Worm (Caenorhabditis elegans) whole organism, L3 larva: Measurements from ENCODE around the gene elo-8.

Experiments
- aly-2 ChIP-seq: fragments of 150-350 bp; optimal IDR thresholded peaks from 2 replicates; lab custom pipeline; 2014; ENCODE audit warnings: missing biosample characterization, missing genetic modification characterization
- ceh-16 ChIP-seq: sonication (generic microtip); optimal IDR thresholded peaks from 2 replicates; lab custom pipeline; 2017; ENCODE audit warnings: missing biosample characterization, missing genetic modification characterization
- ceh-82 ChIP-seq: fragments of 150-350 bp; optimal IDR thresholded peaks from 2 replicates; lab custom pipeline; 2014; ENCODE audit warnings: missing biosample characterization, missing genetic modification characterization
- egl-27 ChIP-seq: sonication (generic microtip); optimal IDR thresholded peaks from 4 replicates; lab custom pipeline; 2017; ENCODE audit warnings: missing biosample characterization, missing genetic modification reagents, missing genetic modification characterization
- elt-1 ChIP-seq: fragments of 150-350 bp; optimal IDR thresholded peaks from 2 replicates; lab custom pipeline; 2014; ENCODE audit warnings: missing biosample characterization, missing genetic modification characterization
- elt-2 ChIP-seq: sonication (generic microtip); optimal IDR thresholded peaks from 2 replicates; lab custom pipeline; 2016; ENCODE audit warnings: missing genetic modification reagents, mild to moderate bottlenecking, missing genetic modification characterization, missing compliant biosample characterization
- eor-1 ChIP-seq, 2 experiments: fragments of 150-350 bp; optimal IDR thresholded peaks; 2 replicates each; lab custom pipeline; 2014 to 2018; ENCODE audit warnings: missing biosample characterization in 2 of 2, missing genetic modification characterization in 2 of 2
- fkh-10 ChIP-seq: sonication (generic microtip); optimal IDR thresholded peaks from 2 replicates; lab custom pipeline; 2017; ENCODE audit warnings: missing biosample characterization, missing genetic modification reagents, missing genetic modification characterization
- fkh-2 ChIP-seq: fragments of 150-350 bp; optimal IDR thresholded peaks from 2 replicates; lab custom pipeline; 2014; ENCODE audit warnings: missing biosample characterization, missing genetic modification reagents, missing genetic modification characterization
- hmg-11 ChIP-seq: sonication (generic microtip); optimal IDR thresholded peaks from 2 replicates; lab custom pipeline; 2016; ENCODE audit warnings: missing genetic modification characterization, missing compliant biosample characterization
- jun-1 ChIP-seq: fragments of 150-350 bp; optimal IDR thresholded peaks from 2 replicates; lab custom pipeline; 2014; ENCODE audit warnings: missing biosample characterization, missing genetic modification reagents, missing genetic modification characterization
- lin-15B ChIP-seq: fragments of 150-350 bp; optimal IDR thresholded peaks from 2 replicates; lab custom pipeline; 2014; ENCODE audit warnings: missing biosample characterization, missing genetic modification characterization
- lin-39 ChIP-seq: fragments of 150-350 bp; optimal IDR thresholded peaks from 2 replicates; lab custom pipeline; 2018; ENCODE audit warnings: missing biosample characterization, missing genetic modification reagents, missing genetic modification characterization
- lsy-12 ChIP-seq: sonication (generic microtip); optimal IDR thresholded peaks from 2 replicates; lab custom pipeline; 2016; ENCODE audit warnings: mild to moderate bottlenecking, missing genetic modification characterization, missing compliant biosample characterization
- mdl-1 ChIP-seq: fragments of 150-350 bp; optimal IDR thresholded peaks from 2 replicates; lab custom pipeline; 2014; ENCODE audit warnings: missing biosample characterization, missing genetic modification characterization
- nfya-1 ChIP-seq: sonication (generic microtip); optimal IDR thresholded peaks from 2 replicates; lab custom pipeline; 2017; ENCODE audit warnings: missing genetic modification characterization, mild to moderate bottlenecking, missing compliant biosample characterization, antibody characterized with exemption, moderate library complexity; ENCODE audit not compliant: insufficient read depth
- nhr-23 ChIP-seq: fragments of 150-350 bp; optimal IDR thresholded peaks from 2 replicates; lab custom pipeline; 2014; ENCODE audit warnings: missing biosample characterization, missing genetic modification reagents, missing genetic modification characterization
- nhr-237 ChIP-seq: fragments of 150-350 bp; optimal IDR thresholded peaks from 2 replicates; lab custom pipeline; 2014; ENCODE audit warnings: missing biosample characterization, missing genetic modification characterization
- pha-4 ChIP-seq: fragments of 150-350 bp; optimal IDR thresholded peaks from 2 replicates; lab custom pipeline; 2014; ENCODE audit warnings: missing biosample characterization, missing genetic modification reagents, missing genetic modification characterization
- pqm-1 ChIP-seq: fragments of 150-350 bp; optimal IDR thresholded peaks from 2 replicates; lab custom pipeline; 2017; ENCODE audit warnings: missing biosample characterization, missing genetic modification characterization, inconsistent platforms
- skn-1 ChIP-seq: fragments of 150-350 bp; optimal IDR thresholded peaks from 2 replicates; lab custom pipeline; 2014; ENCODE audit warnings: missing biosample characterization, missing genetic modification characterization
- snpc-4 ChIP-seq: fragments of 150-350 bp; optimal IDR thresholded peaks from 2 replicates; lab custom pipeline; 2014; ENCODE audit warnings: missing biosample characterization, missing genetic modification characterization
- tbx-2 ChIP-seq: sonication (generic microtip); optimal IDR thresholded peaks from 2 replicates; lab custom pipeline; 2016; ENCODE audit warnings: mild to moderate bottlenecking, missing genetic modification characterization, missing compliant biosample characterization
- unc-39 ChIP-seq: sonication (generic microtip); optimal IDR thresholded peaks from 4 replicates; lab custom pipeline; 2017; ENCODE audit warnings: missing biosample characterization, missing genetic modification characterization

Gene elo-8

ce11 chrIII:11195553-11195952, 36.3 kb downstream of the elo-8 start:
- TF ChIP-seq eor-1 (tag; optimal IDR thresholded peaks at IDR 0.05; lab: Kevin White, UChicago) (no peak), elt-2 (peak; percentile 89), mdl-1 (tag; lab: Kevin White, UChicago) (no peak), ceh-82 (no peak), pha-4 (tag; lab: Kevin White, UChicago) (peak; percentile 12), jun-1 (tag; lab: Kevin White, UChicago) (no peak), pqm-1 (tag; lab: Kevin White, UChicago) (peak; percentile 54), fkh-2 (tag; lab: Kevin White, UChicago) (no peak)

DNA sequence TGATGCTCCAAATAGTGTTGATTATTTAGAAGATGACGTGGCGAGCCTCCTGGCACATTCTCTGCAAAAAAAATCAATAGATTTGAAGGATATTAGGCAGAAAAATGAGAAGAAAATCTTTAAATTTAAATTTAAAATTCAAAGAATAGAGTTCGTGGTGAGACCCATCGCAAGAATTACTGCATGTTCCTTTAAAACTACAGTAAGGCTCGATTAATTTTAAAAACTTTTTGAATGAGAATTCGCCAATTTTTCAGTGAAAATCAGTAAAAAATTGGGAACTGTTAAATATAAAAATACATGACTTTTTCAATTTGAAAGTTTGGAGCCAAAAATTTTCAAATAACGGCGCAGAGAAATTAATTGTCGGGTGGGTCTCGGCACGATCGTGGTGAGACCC, 36.7 kb downstream of the elo-8 start, which contains the start of gene tra-1:
tra-1 (minus strand) TSS at position 62 of the 400 bp plus-strand sequence.
- no peak for TF ChIP-seq lin-15B (tag; lab: Kevin White, UChicago)

ce11 chrIII:11194123-11194522, 37.7 kb downstream of the elo-8 start:
- TF ChIP-seq ceh-82, result no peak
- TF ChIP-seq aly-2 (tag; lab: Kevin White, UChicago), result no peak
- no peak for TF ChIP-seq ceh-16
- no peak for TF ChIP-seq fkh-10 (GFP tag; lab: Kevin White, UChicago)

DNA sequence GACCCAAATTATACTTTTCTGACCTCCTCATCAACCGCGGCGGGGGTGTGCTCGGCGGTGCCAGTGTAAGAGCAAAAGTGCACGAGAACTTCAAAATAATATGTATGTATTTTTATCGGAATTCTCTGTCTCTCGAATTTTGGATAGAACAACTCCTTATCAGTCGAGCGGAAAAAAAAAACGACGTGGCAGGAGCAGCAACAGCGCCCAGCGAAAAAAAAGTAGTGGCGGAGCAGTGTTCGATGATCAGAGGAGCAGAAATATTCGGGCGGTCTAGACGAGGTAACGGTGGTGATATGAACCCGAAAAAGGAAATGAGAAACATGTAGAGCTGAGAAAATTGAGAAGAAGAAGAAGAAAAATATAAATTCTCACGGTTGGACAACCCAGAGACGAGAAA, 38.6 kb downstream of the elo-8 start:
- TF ChIP-seq elt-2, result peak; percentile 75
- no peak for TF ChIP-seq nhr-237 (tag; lab: Kevin White, UChicago)

DNA sequence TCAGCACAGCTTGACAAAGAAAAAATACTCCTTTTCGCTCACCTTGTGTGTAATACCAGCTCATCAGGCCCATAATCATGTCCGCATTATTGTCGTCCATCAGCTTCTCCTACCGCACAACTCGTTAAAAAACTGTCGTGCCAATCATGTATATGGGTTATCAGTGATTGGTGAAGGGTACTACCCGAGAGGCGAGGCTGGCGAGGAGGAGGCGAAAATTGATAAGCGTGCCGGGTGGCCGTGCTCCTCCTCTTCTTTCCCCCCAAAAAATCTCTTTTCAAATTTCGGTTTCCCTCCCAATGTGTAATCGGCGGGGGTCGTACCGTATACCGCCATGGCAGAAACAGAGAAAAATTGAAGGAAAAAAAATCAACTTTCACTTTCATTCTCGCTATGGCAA, 43.7 kb downstream of the elo-8 start:
- TF ChIP-seq egl-27 (tag; lab: Kevin White, UChicago), result no peak
- peak; percentile 42 for TF ChIP-seq nfya-1
- no peak for TF ChIP-seq unc-39
- no peak for TF ChIP-seq nhr-23 (tag; lab: Kevin White, UChicago)
- TF ChIP-seq pqm-1 (tag; lab: Kevin White, UChicago), result peak; percentile 38
- TF ChIP-seq ceh-82, result no peak
- peak; percentile 72 for TF ChIP-seq elt-2

DNA sequence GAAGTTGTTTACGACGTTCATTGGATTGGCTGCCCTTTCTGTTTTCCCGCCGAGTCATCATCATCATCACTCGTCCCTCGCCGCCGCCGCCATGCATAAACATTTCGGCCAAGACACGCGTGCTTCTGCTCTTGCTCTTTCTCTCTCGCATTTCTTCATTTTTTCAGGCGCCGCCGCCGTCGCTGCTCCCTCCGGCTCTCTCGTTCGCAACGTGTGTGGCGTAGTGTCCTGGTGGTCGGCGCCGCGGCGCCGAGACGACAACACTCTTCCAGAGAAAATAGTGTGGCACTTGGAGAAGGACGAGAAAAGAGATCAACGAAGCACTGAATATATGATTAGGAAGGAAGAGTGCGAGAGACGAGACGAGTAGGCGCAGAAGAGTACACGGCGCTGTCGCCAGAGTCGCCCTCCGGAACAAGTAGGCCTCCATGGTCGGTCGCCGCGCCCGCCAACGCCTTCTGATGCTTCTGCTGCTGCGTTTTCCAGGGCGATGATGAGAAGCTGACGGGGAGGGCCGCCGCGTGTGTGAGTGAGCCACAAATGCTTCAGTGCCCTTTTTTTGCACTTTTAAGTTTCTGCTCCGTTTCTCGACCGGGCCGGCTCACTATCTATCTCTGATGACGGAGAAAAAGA, 46.3 kb downstream of the elo-8 start:
- TF ChIP-seq mdl-1 (tag; lab: Kevin White, UChicago) (no peak), lsy-12 (tag; lab: Kevin White, UChicago) (no peak), egl-27 (tag; lab: Kevin White, UChicago) (peak; percentile 15), jun-1 (tag; lab: Kevin White, UChicago) (peak; percentile 21), tbx-2 (tag; lab: Kevin White, UChicago) (peak; percentile 22), elt-2 (peak; percentile 74), nfya-1 (peak; percentile 78), lin-15B (tag; lab: Kevin White, UChicago) (peak; percentile 52), lin-39 (tag; lab: Kevin White, UChicago) (peak; percentile 83), pqm-1 (tag; lab: Kevin White, UChicago) (no peak), pha-4 (tag; lab: Kevin White, UChicago) (peak; percentile 15), snpc-4 (tag; lab: Kevin White, UChicago) (peak; percentile 10), fkh-10 (GFP tag; lab: Kevin White, UChicago) (peak; percentile 73), elt-1 (tag; lab: Kevin White, UChicago) (no peak), skn-1 (tag; lab: Kevin White, UChicago) (peak; percentile 39), hmg-11 (tag; lab: Kevin White, UChicago) (peak; percentile 54)
- TF ChIP-seq, all 47 proteins: peak for 12
